Fruit fly (Drosophila melanogaster) whole organism, embryonic: ENCODE results near the gene BCAS2.
A peak's percentile ranks its signal among the peaks of the same experiment; 100 is the strongest.

ENCODE experiments used
- CG18764 ChIP-seq: fragments of 200-800 bp; sonication (Bioruptor generic); optimal IDR thresholded peaks from 3 replicates; lab custom pipeline; 2016; ENCODE audit warnings: missing biosample characterization, missing genetic modification characterization
- CG7928 ChIP-seq: fragments of 200-800 bp; sonication (Bioruptor generic); optimal IDR thresholded peaks from 2 replicates; lab custom pipeline; 2017; ENCODE audit warnings: missing biosample characterization, mild to moderate bottlenecking, missing genetic modification characterization
- CG8478 ChIP-seq: fragments of >200 bp; optimal IDR thresholded peaks from 2 replicates; lab custom pipeline; 2018
- CG9215 ChIP-seq: fragments of 200-800 bp; sonication (Bioruptor generic); IDR thresholded peaks from 2 replicates; pipeline ENCODE4 v1.3.6; 2022; ENCODE audit warnings: missing biosample characterization, missing genetic modification characterization
- E2f2 ChIP-seq: fragments of 200-800 bp; sonication (Bioruptor generic); IDR thresholded peaks from 2 replicates; pipeline ENCODE4 v1.3.6; 2022; ENCODE audit warnings: missing biosample characterization, missing genetic modification characterization
- Xbp1 ChIP-seq: fragments of 200-800 bp; sonication (Bioruptor generic); optimal IDR thresholded peaks from 3 replicates; lab custom pipeline; 2016; ENCODE audit warnings: missing biosample characterization, mild to moderate bottlenecking, missing genetic modification characterization
- az2 ChIP-seq: fragments of 200-800 bp; sonication (Bioruptor generic); optimal IDR thresholded peaks from 3 replicates; lab custom pipeline; 2016; ENCODE audit warnings: missing biosample characterization, missing genetic modification characterization
- lmd ChIP-seq: fragments of 200-800 bp; sonication (Bioruptor generic); IDR thresholded peaks from 2 replicates; pipeline ENCODE4 v1.3.6; 2022; ENCODE audit warnings: missing biosample characterization, missing genetic modification characterization
- oc ChIP-seq: fragments of 200-800 bp; sonication (Bioruptor generic); optimal IDR thresholded peaks from 2 replicates; lab custom pipeline; 2018; ENCODE audit warnings: missing biosample characterization, mild to moderate bottlenecking, missing genetic modification characterization, moderate library complexity

- TF ChIP-seq CG9215 (no peak), oc (no peak), E2f2 (peak; percentile 28; the same call in 1 of the 2 replicates), lmd (GFP tag; lab: Robert Waterston, UW) (no peak), az2 (GFP tag; lab: Kevin White, UChicago) (no peak), CG7928 (GFP tag; lab: Kevin White, UChicago) (peak; percentile 1), CG18764 (GFP tag; lab: Kevin White, UChicago) (no peak), CG8478 (no peak), Xbp1 (GFP tag; lab: Kevin White, UChicago) (no peak)
Observed at dm6 chr3R:27957967-27958366, 35.8 kb upstream of the BCAS2 start.
